Worm (Caenorhabditis elegans) whole organism, L3 larva: ENCODE measurements around the gene R05G6.4.
A peak's percentile ranks its signal among the peaks of the same experiment; 100 is the strongest.

Experiments
- R02D3.7 ChIP-seq: fragments of 150-350 bp; optimal IDR thresholded peaks from 2 replicates; lab custom pipeline; 2014; ENCODE audit warnings: missing biosample characterization, missing genetic modification characterization
- ZK546.5 ChIP-seq: sonication (generic microtip); optimal IDR thresholded peaks from 2 replicates; lab custom pipeline; 2017; ENCODE audit warnings: missing biosample characterization, missing genetic modification characterization
- ama-1 ChIP-seq: fragments of 150-350 bp; optimal IDR thresholded peaks from 2 replicates; lab custom pipeline; 2018
- ceh-16 ChIP-seq: sonication (generic microtip); optimal IDR thresholded peaks from 2 replicates; lab custom pipeline; 2017; ENCODE audit warnings: missing biosample characterization, missing genetic modification characterization
- ceh-82 ChIP-seq: fragments of 150-350 bp; optimal IDR thresholded peaks from 2 replicates; lab custom pipeline; 2014; ENCODE audit warnings: missing biosample characterization, missing genetic modification characterization
- daf-12 ChIP-seq: fragments of 150-350 bp; optimal IDR thresholded peaks from 2 replicates; lab custom pipeline; 2014; ENCODE audit warnings: missing biosample characterization, missing genetic modification reagents, missing genetic modification characterization
- egl-27 ChIP-seq: sonication (generic microtip); optimal IDR thresholded peaks from 4 replicates; lab custom pipeline; 2017; ENCODE audit warnings: missing biosample characterization, missing genetic modification reagents, missing genetic modification characterization
- egl-5 ChIP-seq: fragments of 150-350 bp; optimal IDR thresholded peaks from 2 replicates; lab custom pipeline; 2017; ENCODE audit warnings: missing biosample characterization, missing genetic modification reagents, missing genetic modification characterization, inconsistent platforms
- elt-1 ChIP-seq: fragments of 150-350 bp; optimal IDR thresholded peaks from 2 replicates; lab custom pipeline; 2014; ENCODE audit warnings: missing biosample characterization, missing genetic modification characterization
- elt-2 ChIP-seq: sonication (generic microtip); optimal IDR thresholded peaks from 2 replicates; lab custom pipeline; 2016; ENCODE audit warnings: missing genetic modification reagents, mild to moderate bottlenecking, missing genetic modification characterization, missing compliant biosample characterization
- fkh-10 ChIP-seq: sonication (generic microtip); optimal IDR thresholded peaks from 2 replicates; lab custom pipeline; 2017; ENCODE audit warnings: missing biosample characterization, missing genetic modification reagents, missing genetic modification characterization
- fkh-2 ChIP-seq: fragments of 150-350 bp; optimal IDR thresholded peaks from 2 replicates; lab custom pipeline; 2014; ENCODE audit warnings: missing biosample characterization, missing genetic modification reagents, missing genetic modification characterization
- fos-1 ChIP-seq: fragments of 150-350 bp; optimal IDR thresholded peaks from 2 replicates; lab custom pipeline; 2014; ENCODE audit warnings: missing biosample characterization, missing genetic modification characterization
- hmg-11 ChIP-seq: sonication (generic microtip); optimal IDR thresholded peaks from 2 replicates; lab custom pipeline; 2016; ENCODE audit warnings: missing genetic modification characterization, missing compliant biosample characterization
- jun-1 ChIP-seq: fragments of 150-350 bp; optimal IDR thresholded peaks from 2 replicates; lab custom pipeline; 2014; ENCODE audit warnings: missing biosample characterization, missing genetic modification reagents, missing genetic modification characterization
- lin-15B ChIP-seq: fragments of 150-350 bp; optimal IDR thresholded peaks from 2 replicates; lab custom pipeline; 2014; ENCODE audit warnings: missing biosample characterization, missing genetic modification characterization
- lin-39 ChIP-seq: fragments of 150-350 bp; optimal IDR thresholded peaks from 2 replicates; lab custom pipeline; 2018; ENCODE audit warnings: missing biosample characterization, missing genetic modification reagents, missing genetic modification characterization
- nfya-1 ChIP-seq: sonication (generic microtip); optimal IDR thresholded peaks from 2 replicates; lab custom pipeline; 2017; ENCODE audit warnings: missing genetic modification characterization, mild to moderate bottlenecking, missing compliant biosample characterization, antibody characterized with exemption, moderate library complexity; ENCODE audit not compliant: insufficient read depth
- nhr-11 ChIP-seq: fragments of 150-350 bp; optimal IDR thresholded peaks from 2 replicates; lab custom pipeline; 2014; ENCODE audit warnings: missing biosample characterization, missing genetic modification characterization
- nhr-12 ChIP-seq: fragments of 150-350 bp; optimal IDR thresholded peaks from 2 replicates; lab custom pipeline; 2014; ENCODE audit warnings: missing biosample characterization, missing genetic modification characterization
- nhr-23 ChIP-seq: fragments of 150-350 bp; optimal IDR thresholded peaks from 2 replicates; lab custom pipeline; 2014; ENCODE audit warnings: missing biosample characterization, missing genetic modification reagents, missing genetic modification characterization
- nhr-25 ChIP-seq: sonication (generic microtip); optimal IDR thresholded peaks from 2 replicates; lab custom pipeline; 2017; ENCODE audit warnings: missing biosample characterization, missing genetic modification characterization
- nhr-28 ChIP-seq: fragments of 150-350 bp; optimal IDR thresholded peaks from 2 replicates; lab custom pipeline; 2014; ENCODE audit warnings: missing biosample characterization, missing genetic modification characterization
- nhr-43 ChIP-seq: sonication (generic microtip); optimal IDR thresholded peaks from 2 replicates; lab custom pipeline; 2016; ENCODE audit warnings: mild to moderate bottlenecking, missing genetic modification characterization, missing compliant biosample characterization; ENCODE audit not compliant: poor library complexity, severe bottlenecking
- nhr-67 ChIP-seq: fragments of 150-350 bp; optimal IDR thresholded peaks from 2 replicates; lab custom pipeline; 2014; ENCODE audit warnings: missing biosample characterization, missing genetic modification characterization
- nhr-76 ChIP-seq: fragments of 150-350 bp; sonication (generic microtip); optimal IDR thresholded peaks from 5 replicates; lab custom pipeline; 2014; ENCODE audit warnings: missing biosample characterization, missing genetic modification characterization
- pha-4 ChIP-seq: fragments of 150-350 bp; optimal IDR thresholded peaks from 2 replicates; lab custom pipeline; 2014; ENCODE audit warnings: missing biosample characterization, missing genetic modification reagents, missing genetic modification characterization
- pqm-1 ChIP-seq: fragments of 150-350 bp; optimal IDR thresholded peaks from 2 replicates; lab custom pipeline; 2017; ENCODE audit warnings: missing biosample characterization, missing genetic modification characterization, inconsistent platforms
- sea-2 ChIP-seq: fragments of 150-350 bp; sonication (generic microtip); optimal IDR thresholded peaks from 4 replicates; lab custom pipeline; 2014; ENCODE audit warnings: missing biosample characterization, missing genetic modification reagents, missing genetic modification characterization
- skn-1 ChIP-seq: fragments of 150-350 bp; optimal IDR thresholded peaks from 2 replicates; lab custom pipeline; 2014; ENCODE audit warnings: missing biosample characterization, missing genetic modification characterization
- snpc-4 ChIP-seq: fragments of 150-350 bp; optimal IDR thresholded peaks from 2 replicates; lab custom pipeline; 2014; ENCODE audit warnings: missing biosample characterization, missing genetic modification characterization
- tbx-2 ChIP-seq: sonication (generic microtip); optimal IDR thresholded peaks from 2 replicates; lab custom pipeline; 2016; ENCODE audit warnings: mild to moderate bottlenecking, missing genetic modification characterization, missing compliant biosample characterization
- unc-39 ChIP-seq: sonication (generic microtip); optimal IDR thresholded peaks from 4 replicates; lab custom pipeline; 2017; ENCODE audit warnings: missing biosample characterization, missing genetic modification characterization
- unc-62 ChIP-seq: fragments of 150-350 bp; sonication (generic microtip); optimal IDR thresholded peaks from 4 replicates; lab custom pipeline; 2014; ENCODE audit warnings: missing biosample characterization, missing genetic modification reagents, missing genetic modification characterization
- ztf-4 ChIP-seq: fragments of 150-350 bp; optimal IDR thresholded peaks from 2 replicates; lab custom pipeline; 2014; ENCODE audit warnings: missing biosample characterization, missing genetic modification characterization

The R05G6.4 gene

ce11 chrIV:7487554-7488456 lies 25.2 kb upstream of the R05G6.4 start, which contains the start of the genes his-60 and his-59 (continued):
- TF ChIP-seq egl-27, result no peak
- no peak for TF ChIP-seq jun-1 (tag; lab: Kevin White, UChicago)
- TF ChIP-seq nhr-67 (tag; lab: Kevin White, UChicago), result no peak
- no peak for TF ChIP-seq fos-1 (tag; lab: Kevin White, UChicago)
- no peak for TF ChIP-seq ama-1 (lab: Kevin White, UChicago)
- TF ChIP-seq pqm-1 (tag; lab: Kevin White, UChicago), result peak; percentile 33
- TF ChIP-seq hmg-11 (tag; lab: Kevin White, UChicago), result no peak
- peak; percentile 43 for TF ChIP-seq pha-4
- no peak for TF ChIP-seq nhr-76 (tag; lab: Kevin White, UChicago)
- TF ChIP-seq ceh-16 (tag; lab: Kevin White, UChicago), result no peak

- TF ChIP-seq fos-1 (tag; lab: Kevin White, UChicago), result no peak
- no peak for TF ChIP-seq nhr-28 (tag; lab: Kevin White, UChicago)
- TF ChIP-seq ama-1 (lab: Kevin White, UChicago), result no peak
- no peak for TF ChIP-seq nhr-23 (tag; lab: Kevin White, UChicago)
- no peak for TF ChIP-seq fkh-10 (GFP tag; lab: Kevin White, UChicago)
- TF ChIP-seq nhr-43, result no peak
- no peak for TF ChIP-seq jun-1 (tag; lab: Kevin White, UChicago)
- no peak for TF ChIP-seq lin-15B (tag; lab: Kevin White, UChicago)
- TF ChIP-seq snpc-4 (tag; lab: Kevin White, UChicago), result no peak
- no peak for TF ChIP-seq skn-1
- TF ChIP-seq elt-2 (tag; lab: Kevin White, UChicago), result no peak
- no peak for TF ChIP-seq ceh-16 (tag; lab: Kevin White, UChicago)
- no peak for TF ChIP-seq elt-1 (tag; lab: Kevin White, UChicago)
- no peak for TF ChIP-seq nhr-25 (tag; lab: Kevin White, UChicago)
These were observed 24.6 kb upstream of the R05G6.4 start for ce11 chrIV:7488457-7488783.

- no peak for TF ChIP-seq ama-1 (lab: Kevin White, UChicago)
These were observed 21.6 kb upstream of the R05G6.4 start, which contains the start of gene F55G1.1 for ce11 chrIV:7491464-7491863. Gene F55G1.1, plus strand, starts transcription at chrIV:7491764.

ce11 chrIV:7497205-7497604 lies 15.8 kb upstream of the R05G6.4 start:
- TF ChIP-seq fkh-10 (GFP tag; lab: Kevin White, UChicago) (no peak), ceh-82 (tag; lab: Kevin White, UChicago) (no peak), daf-12 (no peak), lin-39 (tag; lab: Kevin White, UChicago) (no peak), pqm-1 (tag; lab: Kevin White, UChicago) (peak; percentile 52), elt-2 (tag; lab: Kevin White, UChicago) (peak; percentile 50), ZK546.5 (tag; lab: Kevin White, UChicago) (no peak), fkh-2 (tag; lab: Kevin White, UChicago) (no peak), nhr-11 (tag; lab: Kevin White, UChicago) (no peak)

ce11 chrIV:7497750-7498149 lies 15.3 kb upstream of the R05G6.4 start, which contains the start of gene egas-4:
Gene egas-4, minus strand, starts transcription at chrIV:7497850.
- TF ChIP-seq egl-5 (tag; lab: Kevin White, UChicago) (no peak), R02D3.7 (tag; lab: Kevin White, UChicago) (no peak), fos-1 (tag; lab: Kevin White, UChicago) (no peak), unc-39 (tag; lab: Kevin White, UChicago) (no peak), fkh-2 (tag; lab: Kevin White, UChicago) (no peak), tbx-2 (no peak), nhr-23 (tag; lab: Kevin White, UChicago) (no peak), sea-2 (GFP tag; lab: Kevin White, UChicago) (no peak), nhr-12 (no peak), unc-62 (GFP tag; lab: Kevin White, UChicago) (no peak), nfya-1 (tag; lab: Kevin White, UChicago) (no peak), jun-1 (tag; lab: Kevin White, UChicago) (no peak), ceh-16 (tag; lab: Kevin White, UChicago) (no peak), nhr-67 (tag; lab: Kevin White, UChicago) (no peak), nhr-11 (tag; lab: Kevin White, UChicago) (no peak), pqm-1 (tag; lab: Kevin White, UChicago) (no peak), ztf-4 (tag; lab: Kevin White, UChicago) (no peak)
